Worm (Caenorhabditis elegans) whole organism, L4 larva: ENCODE results near the gene lir-2.
A peak's percentile ranks its signal among the peaks of the same experiment; 100 is the strongest.

Source experiments
- D1046.2 ChIP-seq: fragments of 200-800 bp; sonication (Bioruptor generic); IDR thresholded peaks from 2 replicates; pipeline ENCODE4 v1.3.6; 2022; ENCODE audit warnings: missing genetic modification characterization, missing compliant biosample characterization
- F10B5.3 ChIP-seq: sonication (generic microtip); optimal IDR thresholded peaks from 2 replicates; lab custom pipeline; 2016; ENCODE audit warnings: mild to moderate bottlenecking, missing genetic modification characterization, missing compliant biosample characterization
- Y5F2A.4 ChIP-seq: fragments of 200-800 bp; sonication (Bioruptor generic); optimal IDR thresholded peaks from 2 replicates; lab custom pipeline; 2018; ENCODE audit warnings: mild to moderate bottlenecking, missing genetic modification characterization, missing compliant biosample characterization
- aha-1 ChIP-seq: fragments of 150-350 bp; peaks from one replicate; lab custom pipeline; 2014; ENCODE audit warnings: missing biosample characterization, missing genetic modification characterization
- attf-4 ChIP-seq: sonication (generic microtip); optimal IDR thresholded peaks from 3 replicates; lab custom pipeline; 2017; ENCODE audit warnings: missing biosample characterization, missing genetic modification characterization
- ceh-20 ChIP-seq: fragments of 200-800 bp; sonication (Bioruptor generic); IDR thresholded peaks from 2 replicates; pipeline ENCODE4 v1.3.6; 2022; ENCODE audit warnings: missing genetic modification reagents, missing genetic modification characterization, missing compliant biosample characterization
- ceh-32 ChIP-seq: sonication (generic microtip); optimal IDR thresholded peaks from 2 replicates; lab custom pipeline; 2016; ENCODE audit warnings: mild to moderate bottlenecking, missing genetic modification characterization, missing compliant biosample characterization; ENCODE audit not compliant: poor library complexity
- ceh-44 ChIP-seq: fragments of 200-800 bp; sonication (Bioruptor generic); IDR thresholded peaks from 2 replicates; pipeline ENCODE4 v1.3.6; 2022; ENCODE audit warnings: missing genetic modification reagents, missing genetic modification characterization, missing compliant biosample characterization
- daf-16 ChIP-seq, 3 experiments: sonication (generic microtip); optimal IDR thresholded peaks; 2 replicates each; lab custom pipeline; 2016 to 2017; ENCODE audit warnings: missing genetic modification characterization in 3 of 3, missing genetic modification reagents in 3 of 3, mild to moderate bottlenecking in 2 of 3, missing compliant biosample characterization in 2 of 3, missing biosample characterization in 1 of 3, moderate library complexity in 1 of 3
- daf-19 ChIP-seq: fragments of 200-800 bp; sonication (Bioruptor generic); conservative IDR thresholded peaks from 2 replicates; pipeline ENCODE4 v1.3.6; 2022; ENCODE audit warnings: missing genetic modification characterization, missing compliant biosample characterization
- daf-8 ChIP-seq: fragments of 200-800 bp; sonication (Bioruptor generic); IDR thresholded peaks from 2 replicates; pipeline ENCODE4 v1.3.6; 2022; ENCODE audit warnings: missing genetic modification characterization, missing compliant biosample characterization
- dmd-8 ChIP-seq: fragments of 200-800 bp; sonication (Bioruptor generic); IDR thresholded peaks from 2 replicates; pipeline ENCODE4 v1.3.6; 2022; ENCODE audit warnings: missing genetic modification characterization, missing compliant biosample characterization
- duxl-1 ChIP-seq: sonication (generic microtip); optimal IDR thresholded peaks from 2 replicates; lab custom pipeline; 2016; ENCODE audit warnings: mild to moderate bottlenecking, missing genetic modification characterization, moderate library complexity, missing compliant biosample characterization; ENCODE audit not compliant: poor library complexity
- egl-27 ChIP-seq: sonication (generic microtip); optimal IDR thresholded peaks from 3 replicates; lab custom pipeline; 2017; ENCODE audit warnings: missing biosample characterization, missing genetic modification reagents, missing genetic modification characterization
- egl-43 ChIP-seq: fragments of 200-800 bp; sonication (Bioruptor generic); IDR thresholded peaks from 2 replicates; pipeline ENCODE4 v1.3.6; 2022; ENCODE audit warnings: missing genetic modification reagents, missing genetic modification characterization, missing compliant biosample characterization
- fos-1 ChIP-seq: fragments of 150-350 bp; optimal IDR thresholded peaks from 2 replicates; lab custom pipeline; 2014; ENCODE audit warnings: missing biosample characterization, missing genetic modification characterization
- hif-1 ChIP-seq, 2 experiments: sonication (generic microtip); optimal IDR thresholded peaks; 2 replicates each; lab custom pipeline; 2016 to 2017; ENCODE audit warnings: missing compliant biosample characterization in 2 of 2, missing genetic modification characterization in 2 of 2, missing genetic modification reagents in 2 of 2, missing genotype in 2 of 2, mild to moderate bottlenecking in 1 of 2
- hlh-11 ChIP-seq: fragments of 200-800 bp; sonication (Bioruptor generic); optimal IDR thresholded peaks from 2 replicates; lab custom pipeline; 2018; ENCODE audit warnings: mild to moderate bottlenecking, missing genetic modification characterization, missing compliant biosample characterization
- hlh-30 ChIP-seq: sonication (generic microtip); optimal IDR thresholded peaks from 2 replicates; lab custom pipeline; 2017; ENCODE audit warnings: antibody characterized with exemption, mild to moderate bottlenecking, missing genetic modification characterization, missing compliant biosample characterization; ENCODE audit not compliant: insufficient read depth
- lim-7 ChIP-seq: fragments of 200-800 bp; sonication (Bioruptor generic); IDR thresholded peaks from 2 replicates; pipeline ENCODE4 v1.3.6; 2022; ENCODE audit warnings: missing genetic modification characterization, missing compliant biosample characterization
- lin-38 ChIP-seq: fragments of 200-800 bp; sonication (Bioruptor generic); IDR thresholded peaks from 2 replicates; pipeline ENCODE4 v1.3.6; 2022; ENCODE audit warnings: missing genetic modification reagents, missing genetic modification characterization, missing compliant biosample characterization
- lsy-2 ChIP-seq, 2 experiments: fragments of 150-350 bp in 1 of 2; sonication (generic microtip) in 1 of 2; optimal IDR thresholded peaks; 2 replicates each; lab custom pipeline; 2014 to 2017; ENCODE audit warnings: missing biosample characterization in 2 of 2, missing genetic modification characterization in 2 of 2
- madf-9 ChIP-seq: fragments of 200-800 bp; sonication (Bioruptor generic); conservative IDR thresholded peaks from 2 replicates; pipeline ENCODE4 v1.3.6; 2022; ENCODE audit warnings: missing genetic modification reagents, missing genetic modification characterization, missing compliant biosample characterization
- mdl-1 ChIP-seq, 2 experiments: fragments of 150-350 bp in 1 of 2; sonication (generic microtip) in 1 of 2; optimal IDR thresholded peaks; 2 replicates each; lab custom pipeline; 2014 to 2017; ENCODE audit warnings: missing biosample characterization in 2 of 2, missing genetic modification characterization in 2 of 2
- mep-1 ChIP-seq: fragments of 150-350 bp; sonication (generic microtip); optimal IDR thresholded peaks from 3 replicates; lab custom pipeline; 2014; ENCODE audit warnings: missing biosample characterization, missing genetic modification characterization
- mxl-2 ChIP-seq: fragments of 200-800 bp; sonication (Bioruptor generic); conservative IDR thresholded peaks from 2 replicates; pipeline ENCODE4 v1.3.6; 2022; ENCODE audit warnings: missing genetic modification reagents, missing genetic modification characterization, missing compliant biosample characterization
- nhr-11 ChIP-seq: fragments of 150-350 bp; optimal IDR thresholded peaks from 2 replicates; lab custom pipeline; 2014; ENCODE audit warnings: missing biosample characterization, missing genetic modification characterization
- nhr-237 ChIP-seq: sonication (generic microtip); optimal IDR thresholded peaks from 2 replicates; lab custom pipeline; 2017; ENCODE audit warnings: missing biosample characterization, missing genetic modification characterization
- nhr-28 ChIP-seq: fragments of 150-350 bp; optimal IDR thresholded peaks from 2 replicates; lab custom pipeline; 2014; ENCODE audit warnings: missing biosample characterization, missing genetic modification characterization
- nhr-41 ChIP-seq: fragments of 200-800 bp; sonication (Bioruptor generic); IDR thresholded peaks from 2 replicates; pipeline ENCODE4 v1.3.6; 2022; ENCODE audit warnings: missing genetic modification reagents, missing genetic modification characterization, missing compliant biosample characterization
- nhr-48 ChIP-seq: sonication (generic microtip); optimal IDR thresholded peaks from 2 replicates; lab custom pipeline; 2016; ENCODE audit warnings: mild to moderate bottlenecking, missing genetic modification characterization, missing compliant biosample characterization
- rbr-2 ChIP-seq: sonication (generic microtip); optimal IDR thresholded peaks from 2 replicates; lab custom pipeline; 2016; ENCODE audit warnings: missing genotype, missing genetic modification characterization, missing compliant biosample characterization
- sdz-12 ChIP-seq: fragments of 200-800 bp; sonication (Bioruptor generic); optimal IDR thresholded peaks from 2 replicates; lab custom pipeline; 2018; ENCODE audit warnings: mild to moderate bottlenecking, missing genetic modification characterization, missing compliant biosample characterization
- set-16 ChIP-seq: fragments of 200-800 bp; sonication (Bioruptor generic); IDR thresholded peaks from 2 replicates; pipeline ENCODE4 v1.3.6; 2022; ENCODE audit warnings: missing genetic modification reagents, missing genetic modification characterization, missing compliant biosample characterization
- snpc-1.2 ChIP-seq: fragments of 200-800 bp; sonication (Bioruptor generic); IDR thresholded peaks from 2 replicates; pipeline ENCODE4 v1.3.6; 2022; ENCODE audit warnings: missing genetic modification reagents, missing genetic modification characterization, missing compliant biosample characterization
- spr-1 ChIP-seq: sonication (generic microtip); optimal IDR thresholded peaks from 2 replicates; lab custom pipeline; 2016; ENCODE audit warnings: mild to moderate bottlenecking, missing genetic modification characterization, missing compliant biosample characterization
- tra-1 ChIP-seq: fragments of 200-800 bp; sonication (Bioruptor generic); IDR thresholded peaks from 2 replicates; pipeline ENCODE4 v1.3.6; 2022; ENCODE audit warnings: missing genetic modification reagents, missing genetic modification characterization, missing compliant biosample characterization
- unc-62 ChIP-seq, 3 experiments: fragments of 150-350 bp in 1 of 3; sonication (generic microtip); optimal IDR thresholded peaks in 2 of 3; peaks in 1 of 3; 1 replicate in 1 of 3; 2 replicates in 2 of 3; lab custom pipeline; 2014 to 2017; ENCODE audit warnings: missing biosample characterization in 3 of 3, missing genetic modification characterization in 3 of 3, missing genetic modification reagents in 3 of 3, missing genotype in 1 of 3
- vab-7 ChIP-seq: fragments of 200-800 bp; sonication (Bioruptor generic); IDR thresholded peaks from 2 replicates; pipeline ENCODE4 v1.3.6; 2022; ENCODE audit warnings: missing genetic modification reagents, missing genetic modification characterization, missing compliant biosample characterization
- zag-1 ChIP-seq: fragments of 150-350 bp; optimal IDR thresholded peaks from 2 replicates; lab custom pipeline; 2014; ENCODE audit warnings: missing biosample characterization, missing genetic modification characterization
- zfp-3 ChIP-seq: fragments of 200-800 bp; sonication (Bioruptor generic); conservative IDR thresholded peaks from 2 replicates; pipeline ENCODE4 v1.3.6; 2022; ENCODE audit warnings: missing genetic modification reagents, missing genetic modification characterization, missing compliant biosample characterization
- zip-11 ChIP-seq: fragments of 200-800 bp; sonication (Bioruptor generic); IDR thresholded peaks from 2 replicates; pipeline ENCODE4 v1.3.6; 2022; ENCODE audit warnings: missing genetic modification characterization, missing compliant biosample characterization
- ztf-11 ChIP-seq: fragments of 150-350 bp; optimal IDR thresholded peaks from 2 replicates; lab custom pipeline; 2014; ENCODE audit warnings: missing biosample characterization, missing genetic modification characterization

lir-2 gene

DNA sequence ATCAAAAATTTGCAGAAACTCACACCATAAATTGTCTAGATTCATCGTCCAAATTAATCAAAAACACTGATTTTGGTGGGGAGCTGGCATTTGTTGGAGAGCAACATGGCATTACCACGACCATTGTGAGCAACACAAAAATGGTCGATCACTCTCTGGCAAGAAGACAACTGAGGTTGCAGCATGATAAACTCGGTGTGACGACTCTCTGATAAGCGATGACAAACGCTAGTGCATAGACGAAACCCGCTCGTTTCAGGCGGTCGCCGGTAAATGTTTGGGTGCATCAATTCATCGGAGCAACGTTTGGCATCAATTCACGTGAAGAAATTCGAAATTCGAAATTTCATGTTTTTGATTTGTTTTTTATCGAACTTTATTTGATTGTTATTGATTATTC is 28.0 kb upstream of the lir-2 start (continued):
- no peak for TF ChIP-seq zfp-3 (GFP tag; lab: Robert Waterston, UW)
- TF ChIP-seq sdz-12 (GFP tag; lab: Kevin White, UChicago): no peak
- TF ChIP-seq ceh-32 (tag; lab: Kevin White, UChicago): no peak
- TF ChIP-seq aha-1 (tag; lab: Kevin White, UChicago): peak; percentile 58
- TF ChIP-seq Y5F2A.4 (GFP tag; lab: Kevin White, UChicago): no peak
- no peak for TF ChIP-seq attf-4 (tag; lab: Kevin White, UChicago)
- TF ChIP-seq daf-16 (GFP tag; optimal IDR thresholded peaks at IDR 0.05; lab: Kevin White, UChicago): no peak
- TF ChIP-seq daf-16 (tag; optimal IDR thresholded peaks at IDR 0.05; lab: Kevin White, UChicago): peak; percentile 37
- no peak for TF ChIP-seq snpc-1.2 (GFP tag; lab: Robert Waterston, UW)
- 0 out of 2 replicates have a peak, but pooled peaks have one; percentile 34 for TF ChIP-seq D1046.2 (GFP tag; lab: Robert Waterston, UW)
- TF ChIP-seq nhr-237 (tag; lab: Kevin White, UChicago): no peak
- TF ChIP-seq egl-43 (GFP tag; lab: Robert Waterston, UW): no peak
- no peak for TF ChIP-seq daf-19 (GFP tag; lab: Robert Waterston, UW)
- TF ChIP-seq lim-7 (GFP tag; lab: Robert Waterston, UW): no peak
- TF ChIP-seq mdl-1 (tag; optimal IDR thresholded peaks at IDR 0.05; lab: Kevin White, UChicago): no peak
- TF ChIP-seq F10B5.3 (tag; lab: Kevin White, UChicago): no peak
- TF ChIP-seq nhr-11 (tag; lab: Kevin White, UChicago): no peak
- TF ChIP-seq, all 104 proteins: peak for 11

DNA sequence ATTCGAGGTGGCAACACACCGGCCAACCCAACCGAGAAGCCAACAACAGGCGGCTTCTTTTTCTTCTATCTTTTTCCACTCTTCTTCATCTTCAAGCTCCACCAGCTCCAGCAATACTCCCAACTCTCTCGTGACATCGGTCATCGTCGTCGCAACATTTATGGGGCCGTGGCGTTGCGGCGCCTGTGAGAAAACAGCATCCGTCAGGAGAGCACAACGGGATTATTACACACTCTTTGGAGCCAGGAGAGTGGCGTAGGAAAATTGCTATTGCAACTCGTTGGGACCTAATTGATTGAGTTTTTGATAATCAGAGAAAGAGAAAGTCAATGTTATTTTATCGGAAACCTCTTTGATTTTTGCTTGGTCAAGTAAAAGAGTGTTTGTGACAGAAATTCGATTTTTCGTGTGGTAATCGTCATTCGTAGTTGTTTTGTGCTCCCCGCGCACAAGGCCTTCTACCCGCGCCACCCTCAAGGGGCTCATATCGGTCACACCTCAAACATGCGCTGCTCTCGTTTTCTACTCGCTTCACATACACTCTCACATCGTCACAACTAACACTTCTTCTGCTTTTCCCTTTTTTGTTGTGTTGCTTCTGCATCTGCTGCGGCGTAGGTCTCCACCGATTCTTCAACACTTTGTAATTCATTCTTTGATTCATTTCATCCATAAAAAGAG is 26.8 kb upstream of the lir-2 start:
- TF ChIP-seq madf-9 (GFP tag; lab: Robert Waterston, UW) (no peak), nhr-28 (tag; lab: Kevin White, UChicago) (no peak), nhr-11 (tag; lab: Kevin White, UChicago) (peak; percentile 64), rbr-2 (tag; lab: Kevin White, UChicago) (no peak), set-16 (GFP tag; lab: Robert Waterston, UW) (0 out of 2 replicates have a peak, but pooled peaks have one; percentile 9), D1046.2 (GFP tag; lab: Robert Waterston, UW) (no peak), mep-1 (tag; lab: Kevin White, UChicago) (peak; percentile 6), hlh-30 (peak; percentile 51), unc-62 (GFP tag; optimal IDR thresholded peaks at IDR 0.05 in 1 of 2; lab: Kevin White, UChicago) (peak in 1 of 2 experiments; percentile 92), unc-62 (tag; optimal IDR thresholded peaks at IDR 0.05; lab: Kevin White, UChicago) (no peak), egl-27 (tag; lab: Kevin White, UChicago) (no peak), zag-1 (tag; lab: Kevin White, UChicago) (no peak), duxl-1 (tag; lab: Kevin White, UChicago) (no peak), hlh-11 (tag; lab: Kevin White, UChicago) (peak; percentile 33), lim-7 (GFP tag; lab: Robert Waterston, UW) (no peak), zip-11 (GFP tag; lab: Robert Waterston, UW) (no peak), ztf-11 (tag; lab: Kevin White, UChicago) (no peak), fos-1 (tag; lab: Kevin White, UChicago) (no peak)

- TF ChIP-seq lsy-2 (tag; optimal IDR thresholded peaks at IDR 0.05; lab: Kevin White, UChicago) (peak; percentile 63 to 74), hif-1 (tag; optimal IDR thresholded peaks at IDR 0.05; lab: Kevin White, UChicago) (peak in 1 of 2 experiments; percentile 67), mxl-2 (GFP tag; lab: Robert Waterston, UW) (no peak), aha-1 (tag; lab: Kevin White, UChicago) (peak; percentile 85), lin-38 (GFP tag; lab: Robert Waterston, UW) (peak; percentile 8; the same call in 1 of the 2 replicates), ceh-44 (no peak), tra-1 (GFP tag; lab: Robert Waterston, UW) (no peak), set-16 (GFP tag; lab: Robert Waterston, UW) (peak; percentile 97), snpc-1.2 (GFP tag; lab: Robert Waterston, UW) (no peak), nhr-48 (tag; lab: Kevin White, UChicago) (peak; percentile 28), ztf-11 (tag; lab: Kevin White, UChicago) (no peak), nhr-41 (GFP tag; lab: Robert Waterston, UW) (no peak), dmd-8 (GFP tag; lab: Robert Waterston, UW) (no peak), vab-7 (GFP tag; lab: Robert Waterston, UW) (peak; percentile 31; the same call in 1 of the 2 replicates), ceh-20 (peak; percentile 45; the same call in 1 of the 2 replicates), daf-8 (GFP tag; lab: Robert Waterston, UW) (no peak), spr-1 (peak; percentile 13), mep-1 (tag; lab: Kevin White, UChicago) (peak; percentile 70)
Observed at ce11 chrII:7642016-7642653, 24.9 kb upstream of the lir-2 start.
